Worm (Caenorhabditis elegans): ENCODE measurements around the gene C54F6.17.
A peak's percentile ranks its signal among the peaks of the same experiment; 100 is the strongest.

The C54F6.17 gene

ce11 chrV:7547479-7547878 lies 20.2 kb downstream of the C54F6.17 start, which contains the start of gene ftn-1:
TSS of gene ftn-1 (minus strand) at chrV:7547579.
- TF ChIP-seq snpc-4 (tag; optimal IDR thresholded peaks at IDR 0.05), result no peak

ce11 chrV:7548017-7548416 lies 20.8 kb downstream of the C54F6.17 start:
- TF ChIP-seq elt-2 (tag; optimal IDR thresholded peaks at IDR 0.05) (peak; percentile 77), pqm-1 (tag; optimal IDR thresholded peaks at IDR 0.05) (peak; percentile 76), tbx-2 (tag; optimal IDR thresholded peaks at IDR 0.05) (no peak), pha-4 (tag; optimal IDR thresholded peaks at IDR 0.05) (peak; percentile 24)

ce11 chrV:7548499-7548898 lies 21.2 kb downstream of the C54F6.17 start:
- peak; percentile 2 for TF ChIP-seq nhr-25 (tag; optimal IDR thresholded peaks at IDR 0.05)

- TF ChIP-seq daf-12 (tag; optimal IDR thresholded peaks at IDR 0.05), result no peak
- TF ChIP-seq tbx-2 (tag; optimal IDR thresholded peaks at IDR 0.05), result no peak
- no peak for TF ChIP-seq aly-2 (tag; optimal IDR thresholded peaks at IDR 0.05)
- TF ChIP-seq nhr-23 (tag; optimal IDR thresholded peaks at IDR 0.05), result no peak
- no peak for TF ChIP-seq nhr-28 (tag; optimal IDR thresholded peaks at IDR 0.05)
- no peak for TF ChIP-seq nfya-1 (tag; optimal IDR thresholded peaks at IDR 0.05; ENCODE audit: insufficient read depth)
- TF ChIP-seq fos-1 (tag; optimal IDR thresholded peaks at IDR 0.05), result no peak
- no peak for TF ChIP-seq zag-1 (tag; optimal IDR thresholded peaks at IDR 0.05)
- no peak for TF ChIP-seq eor-1 (tag; optimal IDR thresholded peaks at IDR 0.05)
- TF ChIP-seq nhr-76 (tag; optimal IDR thresholded peaks at IDR 0.05), result no peak
- no peak for TF ChIP-seq egl-27 (tag; optimal IDR thresholded peaks at IDR 0.05)
- no peak for TF ChIP-seq ceh-82 (tag; optimal IDR thresholded peaks at IDR 0.05)
These were observed 24.6 kb downstream of the C54F6.17 start, which contains the start of gene F19F10.3 for ce11 chrV:7551821-7552220. TSS of gene F19F10.3 (plus strand) at chrV:7552121.

ce11 chrV:7553873-7554362 lies 26.7 kb downstream of the C54F6.17 start, which contains the start of gene ttr-10:
TSS of gene ttr-10 (minus strand) at chrV:7553923.
- TF ChIP-seq pha-4 (tag; optimal IDR thresholded peaks at IDR 0.05), result no peak

ce11 chrV:7555875-7556274 lies 28.6 kb downstream of the C54F6.17 start:
- no peak for TF ChIP-seq ama-1 (optimal IDR thresholded peaks at IDR 0.05)
- no peak for TF ChIP-seq sea-2 (GFP tag; optimal IDR thresholded peaks at IDR 0.05)
- no peak for TF ChIP-seq nhr-67 (tag; optimal IDR thresholded peaks at IDR 0.05)
- no peak for TF ChIP-seq nhr-12 (tag; optimal IDR thresholded peaks at IDR 0.05)
- no peak for TF ChIP-seq elt-2 (tag; optimal IDR thresholded peaks at IDR 0.05)
- TF ChIP-seq mdl-1 (tag; optimal IDR thresholded peaks at IDR 0.05), result no peak
- no peak for TF ChIP-seq fkh-2 (tag; optimal IDR thresholded peaks at IDR 0.05)
- no peak for TF ChIP-seq fkh-10 (GFP tag; optimal IDR thresholded peaks at IDR 0.05)
- TF ChIP-seq unc-62 (GFP tag; optimal IDR thresholded peaks at IDR 0.05), result no peak
- TF ChIP-seq lin-39 (tag; optimal IDR thresholded peaks at IDR 0.05), result no peak
- no peak for TF ChIP-seq R02D3.7 (tag; optimal IDR thresholded peaks at IDR 0.05)
- TF ChIP-seq hmg-11 (tag; optimal IDR thresholded peaks at IDR 0.05), result no peak
- no peak for TF ChIP-seq ceh-28 (tag; optimal IDR thresholded peaks at IDR 0.05)

- no peak for TF ChIP-seq hmg-11 (tag; optimal IDR thresholded peaks at IDR 0.05)
- TF ChIP-seq ceh-82 (tag; optimal IDR thresholded peaks at IDR 0.05), result no peak
- TF ChIP-seq nhr-77 (tag; optimal IDR thresholded peaks at IDR 0.05), result no peak
- TF ChIP-seq ztf-11 (tag; optimal IDR thresholded peaks at IDR 0.05), result no peak
- no peak for TF ChIP-seq lin-39 (tag; optimal IDR thresholded peaks at IDR 0.05)
- TF ChIP-seq aly-2 (tag; optimal IDR thresholded peaks at IDR 0.05), result no peak
- TF ChIP-seq snpc-4 (tag; optimal IDR thresholded peaks at IDR 0.05), result no peak
- no peak for TF ChIP-seq skn-1 (tag; optimal IDR thresholded peaks at IDR 0.05)
- TF ChIP-seq lin-15B (tag; optimal IDR thresholded peaks at IDR 0.05), result no peak
- TF ChIP-seq egl-27 (tag; optimal IDR thresholded peaks at IDR 0.05), result no peak
- TF ChIP-seq nhr-76 (tag; optimal IDR thresholded peaks at IDR 0.05), result no peak
- TF ChIP-seq nhr-43 (tag; optimal IDR thresholded peaks at IDR 0.05; ENCODE audit: poor library complexity, severe bottlenecking), result no peak
- no peak for TF ChIP-seq nhr-23 (tag; optimal IDR thresholded peaks at IDR 0.05)
- TF ChIP-seq tbx-2 (tag; optimal IDR thresholded peaks at IDR 0.05), result no peak
- TF ChIP-seq elt-1 (tag; optimal IDR thresholded peaks at IDR 0.05), result no peak
- TF ChIP-seq pha-4 (tag; optimal IDR thresholded peaks at IDR 0.05), result no peak
- no peak for TF ChIP-seq egl-5 (tag; optimal IDR thresholded peaks at IDR 0.05)
These were observed 31.4 kb downstream of the C54F6.17 start, which contains the start of gene ets-7 for ce11 chrV:7558693-7559092. TSS of gene ets-7 (minus strand) at chrV:7558793.

All from whole organism, L3 larva.